Fruit fly (Drosophila melanogaster): ENCODE measurements around the gene Ugt302K1.

Ugt302K1 gene

dm6 chr3R:11178300-11178699 is 24.7 kb upstream of the Ugt302K1 start (continued):
- peak; percentile 13; the same call in 1 of the 3 replicates for TF ChIP-seq row (GFP tag; IDR thresholded peaks at IDR 0.05)
- no peak for TF ChIP-seq HLH54F (GFP tag; optimal IDR thresholded peaks at IDR 0.05)
- no peak for TF ChIP-seq CG15696 (tag; optimal IDR thresholded peaks at IDR 0.05)
- TF ChIP-seq CG30020 (tag; optimal IDR thresholded peaks at IDR 0.05) = no peak
- no peak for TF ChIP-seq gsb-n (tag; optimal IDR thresholded peaks at IDR 0.05)
- no peak for TF ChIP-seq CG12104 (GFP tag; optimal IDR thresholded peaks at IDR 0.05)
- no peak for TF ChIP-seq Hmr (GFP tag; optimal IDR thresholded peaks at IDR 0.05)
- no peak for TF ChIP-seq nerfin-1 (tag; optimal IDR thresholded peaks at IDR 0.05)
- TF ChIP-seq CG16815 (GFP tag; optimal IDR thresholded peaks at IDR 0.05) = no peak
- TF ChIP-seq CG11093 (GFP tag; IDR thresholded peaks at IDR 0.05) = no peak
- TF ChIP-seq CG9876 (GFP tag; optimal IDR thresholded peaks at IDR 0.05) = no peak
- TF ChIP-seq mam (GFP tag; optimal IDR thresholded peaks at IDR 0.05) = no peak
- no peak for TF ChIP-seq CG3065 (GFP tag; optimal IDR thresholded peaks at IDR 0.05)
- no peak for TF ChIP-seq hkb (optimal IDR thresholded peaks at IDR 0.05)
- no peak for TF ChIP-seq hkb (GFP tag; IDR thresholded peaks at IDR 0.05)
- TF ChIP-seq CG12155 (GFP tag; optimal IDR thresholded peaks at IDR 0.05) = no peak
- no peak for TF ChIP-seq Antp (GFP tag; optimal IDR thresholded peaks at IDR 0.05)
- no peak for TF ChIP-seq wor (GFP tag; IDR thresholded peaks at IDR 0.05)
- TF ChIP-seq CG8290 (GFP tag; optimal IDR thresholded peaks at IDR 0.05) = no peak
- TF ChIP-seq CG8290 (tag; optimal IDR thresholded peaks at IDR 0.05) = peak in 1 of 2 experiments; percentile 12
- TF ChIP-seq Atf6 (GFP tag; IDR thresholded peaks at IDR 0.05) = no peak
- no peak for TF ChIP-seq sima (GFP tag; optimal IDR thresholded peaks at IDR 0.05)
- TF ChIP-seq dmrt11E (tag; optimal IDR thresholded peaks at IDR 0.05) = no peak
- TF ChIP-seq her (GFP tag; optimal IDR thresholded peaks at IDR 0.05) = no peak
- peak; percentile 20 for TF ChIP-seq gem (tag; optimal IDR thresholded peaks at IDR 0.05)
- TF ChIP-seq CG3281 (GFP tag; optimal IDR thresholded peaks at IDR 0.05) = peak; percentile 1
- TF ChIP-seq CG9932 (GFP tag; IDR thresholded peaks at IDR 0.05) = no peak
- TF ChIP-seq Sox102F (GFP tag; optimal IDR thresholded peaks at IDR 0.05) = peak; percentile 5
- TF ChIP-seq MESR4 (GFP tag; optimal IDR thresholded peaks at IDR 0.05) = no peak
- TF ChIP-seq twi (tag; optimal IDR thresholded peaks at IDR 0.05) = no peak
- no peak for TF ChIP-seq tx (GFP tag; optimal IDR thresholded peaks at IDR 0.05)
- TF ChIP-seq CG11398 (GFP tag; optimal IDR thresholded peaks at IDR 0.05) = no peak
- TF ChIP-seq vnd (GFP tag; IDR thresholded peaks at IDR 0.05; ENCODE audit: partially characterized antibody) = no peak
- no peak for TF ChIP-seq Dfd (GFP tag; optimal IDR thresholded peaks at IDR 0.05)
- TF ChIP-seq Lpt (GFP tag; optimal IDR thresholded peaks at IDR 0.05) = no peak

- TF ChIP-seq CG34376 (GFP tag; optimal IDR thresholded peaks at IDR 0.05) (peak; percentile 39), mirr (GFP tag; optimal IDR thresholded peaks at IDR 0.05) (peak; percentile 84), GATAe (GFP tag; conservative IDR thresholded peaks at IDR 0.05) (peak; percentile 60), sd (tag; optimal IDR thresholded peaks at IDR 0.05) (peak; percentile 68), CG11093 (GFP tag; IDR thresholded peaks at IDR 0.05) (no peak), sug (tag; optimal IDR thresholded peaks at IDR 0.05) (peak; percentile 27), grn (GFP tag; optimal IDR thresholded peaks at IDR 0.05) (peak; percentile 62), CG1233 (GFP tag; optimal IDR thresholded peaks at IDR 0.05) (no peak), CG3407 (GFP tag; optimal IDR thresholded peaks at IDR 0.05) (no peak), CG12071 (GFP tag; optimal IDR thresholded peaks at IDR 0.05) (no peak), exex (tag; optimal IDR thresholded peaks at IDR 0.05) (peak; percentile 91)
Measured at dm6 chr3R:11177579-11177978, 23.9 kb upstream of the Ugt302K1 start.
